Worm (Caenorhabditis elegans) whole organism, L2 larva: ENCODE results near the gene F56D6.19.

Experiments used
- C34F6.9 ChIP-seq: fragments of 150-350 bp; optimal IDR thresholded peaks from 2 replicates; lab custom pipeline; 2014; ENCODE audit warnings: missing biosample characterization, missing genetic modification characterization
- F13H6.1 ChIP-seq: sonication (generic microtip); optimal IDR thresholded peaks from 2 replicates; lab custom pipeline; 2016; ENCODE audit warnings: missing genetic modification characterization, missing compliant biosample characterization
- R02D3.7 ChIP-seq: fragments of 150-350 bp; optimal IDR thresholded peaks from 2 replicates; lab custom pipeline; 2014; ENCODE audit warnings: missing biosample characterization, missing genetic modification characterization
- Y55F3AM.14 ChIP-seq: fragments of 200-800 bp; sonication (Bioruptor generic); optimal IDR thresholded peaks from 2 replicates; lab custom pipeline; 2018; ENCODE audit warnings: mild to moderate bottlenecking, missing genetic modification characterization, missing compliant biosample characterization
- ZK546.5 ChIP-seq: sonication (generic microtip); optimal IDR thresholded peaks from 2 replicates; lab custom pipeline; 2017; ENCODE audit warnings: missing biosample characterization, missing genetic modification characterization
- alr-1 ChIP-seq: fragments of 150-350 bp; optimal IDR thresholded peaks from 2 replicates; lab custom pipeline; 2014; ENCODE audit warnings: missing biosample characterization, missing genetic modification characterization
- aly-2 ChIP-seq: fragments of 150-350 bp; optimal IDR thresholded peaks from 2 replicates; lab custom pipeline; 2014; ENCODE audit warnings: missing biosample characterization, missing genetic modification characterization
- ama-1 ChIP-seq: fragments of 150-350 bp; optimal IDR thresholded peaks from 2 replicates; lab custom pipeline; 2018; ENCODE audit warnings: inconsistent platforms
- blmp-1 ChIP-seq: sonication (generic microtip); optimal IDR thresholded peaks from 2 replicates; lab custom pipeline; 2017; ENCODE audit warnings: missing genetic modification characterization, mild to moderate bottlenecking, missing compliant biosample characterization, antibody characterized with exemption, moderate library complexity; ENCODE audit not compliant: insufficient read depth
- ceh-16 ChIP-seq: fragments of 150-350 bp; optimal IDR thresholded peaks from 2 replicates; lab custom pipeline; 2014; ENCODE audit warnings: missing biosample characterization, missing genetic modification characterization
- crh-2 ChIP-seq: sonication (generic microtip); optimal IDR thresholded peaks from 2 replicates; lab custom pipeline; 2017; ENCODE audit warnings: missing biosample characterization, missing genetic modification characterization
- egl-27 ChIP-seq: sonication (generic microtip); optimal IDR thresholded peaks from 3 replicates; lab custom pipeline; 2017; ENCODE audit warnings: missing biosample characterization, missing genetic modification reagents, missing genetic modification characterization
- elt-1 ChIP-seq: fragments of 150-350 bp; optimal IDR thresholded peaks from 2 replicates; lab custom pipeline; 2014; ENCODE audit warnings: missing biosample characterization, missing genetic modification characterization
- elt-3 ChIP-seq: sonication (generic microtip); optimal IDR thresholded peaks from 2 replicates; lab custom pipeline; 2017; ENCODE audit warnings: missing biosample characterization, missing genetic modification characterization
- fos-1 ChIP-seq: fragments of 150-350 bp; optimal IDR thresholded peaks from 2 replicates; lab custom pipeline; 2014; ENCODE audit warnings: missing biosample characterization, missing genetic modification characterization
- lin-11 ChIP-seq: fragments of 150-350 bp; sonication (generic microtip); optimal IDR thresholded peaks from 2 replicates; lab custom pipeline; 2014; ENCODE audit warnings: missing biosample characterization, missing genetic modification characterization, inconsistent platforms, mixed read lengths
- lin-13 ChIP-seq: fragments of 150-350 bp; optimal IDR thresholded peaks from 2 replicates; lab custom pipeline; 2014; ENCODE audit warnings: missing biosample characterization, missing genetic modification reagents, missing genetic modification characterization
- lsy-2 ChIP-seq, 2 experiments: fragments of 150-350 bp in 1 of 2; sonication (generic microtip) in 1 of 2; optimal IDR thresholded peaks; 2 replicates each; lab custom pipeline; 2014 to 2017; ENCODE audit warnings: missing biosample characterization in 2 of 2, missing genetic modification characterization in 2 of 2
- mab-5 ChIP-seq: fragments of 150-350 bp; optimal IDR thresholded peaks from 2 replicates; lab custom pipeline; 2014; ENCODE audit warnings: missing biosample characterization, missing genetic modification characterization
- mbf-1 ChIP-seq: sonication (generic microtip); optimal IDR thresholded peaks from 2 replicates; lab custom pipeline; 2017; ENCODE audit warnings: missing biosample characterization, missing genetic modification characterization
- mdl-1 ChIP-seq, 2 experiments: fragments of 150-350 bp in 1 of 2; sonication (generic microtip) in 1 of 2; optimal IDR thresholded peaks; 2 replicates each; lab custom pipeline; 2017; ENCODE audit warnings: missing biosample characterization in 2 of 2, missing genetic modification characterization in 2 of 2
- nhr-10 ChIP-seq: sonication (generic microtip); optimal IDR thresholded peaks from 2 replicates; lab custom pipeline; 2017; ENCODE audit warnings: missing biosample characterization, missing genetic modification characterization
- nhr-11 ChIP-seq: fragments of 150-350 bp; optimal IDR thresholded peaks from 2 replicates; lab custom pipeline; 2014; ENCODE audit warnings: missing biosample characterization, missing genetic modification characterization
- nhr-129 ChIP-seq: fragments of 150-350 bp; optimal IDR thresholded peaks from 2 replicates; lab custom pipeline; 2014; ENCODE audit warnings: missing biosample characterization, missing genetic modification characterization
- nhr-21 ChIP-seq: fragments of 150-350 bp; optimal IDR thresholded peaks from 2 replicates; lab custom pipeline; 2014; ENCODE audit warnings: missing biosample characterization, missing genetic modification characterization
- nhr-23 ChIP-seq: fragments of 150-350 bp; optimal IDR thresholded peaks from 2 replicates; lab custom pipeline; 2014; ENCODE audit warnings: missing biosample characterization, missing genetic modification reagents, missing genetic modification characterization
- nhr-237 ChIP-seq: fragments of 150-350 bp; optimal IDR thresholded peaks from 2 replicates; lab custom pipeline; 2014; ENCODE audit warnings: missing biosample characterization, missing genetic modification characterization
- nhr-25 ChIP-seq: fragments of 150-350 bp; sonication (generic microtip); optimal IDR thresholded peaks from 3 replicates; lab custom pipeline; 2014; ENCODE audit warnings: missing biosample characterization, missing genetic modification characterization
- nhr-6 ChIP-seq: fragments of 150-350 bp; optimal IDR thresholded peaks from 2 replicates; lab custom pipeline; 2014; ENCODE audit warnings: missing biosample characterization, missing genetic modification characterization
- sem-4 ChIP-seq: fragments of 150-350 bp; optimal IDR thresholded peaks from 2 replicates; lab custom pipeline; 2014; ENCODE audit warnings: missing biosample characterization, missing genetic modification reagents, missing genetic modification characterization
- skn-1 ChIP-seq: sonication (generic microtip); optimal IDR thresholded peaks from 2 replicates; lab custom pipeline; 2017; ENCODE audit warnings: missing biosample characterization, missing genetic modification characterization
- sma-3 ChIP-seq: sonication (generic microtip); optimal IDR thresholded peaks from 2 replicates; lab custom pipeline; 2016; ENCODE audit warnings: missing genetic modification reagents, missing genetic modification characterization, missing compliant biosample characterization
- sma-9 ChIP-seq, 2 experiments: fragments of 150-350 bp in 1 of 2; sonication (generic microtip) in 1 of 2; optimal IDR thresholded peaks; 2 replicates each; lab custom pipeline; 2014 to 2016; ENCODE audit warnings: missing genetic modification characterization in 2 of 2, mild to moderate bottlenecking in 1 of 2, missing biosample characterization in 1 of 2, missing compliant biosample characterization in 1 of 2, missing genetic modification reagents in 1 of 2, moderate library complexity in 1 of 2
- snpc-4 ChIP-seq: fragments of 150-350 bp; optimal IDR thresholded peaks from 2 replicates; lab custom pipeline; 2014; ENCODE audit warnings: missing biosample characterization, missing genetic modification characterization
- unc-55 ChIP-seq: fragments of 150-350 bp; sonication (generic microtip); optimal IDR thresholded peaks from 3 replicates; lab custom pipeline; 2014; ENCODE audit warnings: missing biosample characterization, missing genetic modification reagents, missing genetic modification characterization
- unc-62 ChIP-seq: fragments of 150-350 bp; optimal IDR thresholded peaks from 2 replicates; lab custom pipeline; 2014; ENCODE audit warnings: missing biosample characterization, missing genetic modification reagents, missing genetic modification characterization
- zag-1 ChIP-seq: fragments of 150-350 bp; optimal IDR thresholded peaks from 2 replicates; lab custom pipeline; 2014; ENCODE audit warnings: missing biosample characterization, missing genetic modification characterization
- ztf-11 ChIP-seq: sonication (generic microtip); optimal IDR thresholded peaks from 2 replicates; lab custom pipeline; 2017; ENCODE audit warnings: missing biosample characterization, missing genetic modification characterization
- ztf-4 ChIP-seq: fragments of 150-350 bp; optimal IDR thresholded peaks from 2 replicates; lab custom pipeline; 2014; ENCODE audit warnings: missing biosample characterization, missing genetic modification characterization

Gene F56D6.19

DNA sequence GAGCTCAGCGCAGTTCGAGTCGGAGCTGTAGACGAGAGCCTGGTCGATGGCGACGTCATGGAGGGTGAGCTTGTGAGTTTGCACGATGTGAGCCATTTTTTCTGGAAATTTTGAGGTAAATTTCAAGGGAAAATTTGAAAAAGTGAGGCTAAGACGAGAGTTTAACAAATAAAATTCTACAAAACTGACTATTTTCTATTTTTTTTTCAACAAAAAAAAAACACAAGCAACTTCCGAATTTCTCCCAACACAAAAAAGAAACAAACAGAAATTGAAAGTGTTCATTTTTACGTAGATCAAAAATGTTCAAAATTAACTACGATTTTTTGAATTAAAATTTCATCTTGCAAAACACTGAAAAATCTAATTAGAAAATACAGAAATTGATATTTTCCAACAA lies 40.9 kb upstream of the F56D6.19 start, which contains the start of gene F37C4.5:
Gene F37C4.5, minus strand, starts transcription at position 101 of the 400 bp plus-strand sequence.
- TF ChIP-seq ztf-11 (tag; lab: Kevin White, UChicago): no peak
- TF ChIP-seq elt-1: no peak
- TF ChIP-seq sma-3 (GFP tag; lab: Kevin White, UChicago): no peak
- TF ChIP-seq mdl-1 (tag; optimal IDR thresholded peaks at IDR 0.05; lab: Kevin White, UChicago): no peak
- no peak for TF ChIP-seq nhr-11 (tag; lab: Kevin White, UChicago)
- TF ChIP-seq nhr-25 (tag; lab: Kevin White, UChicago): no peak
- TF ChIP-seq nhr-21 (tag; lab: Kevin White, UChicago): no peak
- TF ChIP-seq skn-1 (tag; lab: Kevin White, UChicago): no peak
- TF ChIP-seq, all 48 proteins: peak for 0

ce11 chrIV:3874417-3874816 lies 40.1 kb upstream of the F56D6.19 start:
- TF ChIP-seq fos-1 (tag; lab: Kevin White, UChicago): peak; percentile 65
- no peak for TF ChIP-seq R02D3.7
- TF ChIP-seq nhr-6: no peak
- TF ChIP-seq sem-4 (tag; lab: Kevin White, UChicago): no peak
- peak; percentile 95 for TF ChIP-seq ama-1 (lab: Kevin White, UChicago)
- peak; percentile 41 for TF ChIP-seq C34F6.9 (tag; lab: Kevin White, UChicago)
- TF ChIP-seq zag-1: no peak
- peak; percentile 30 for TF ChIP-seq nhr-10
- TF ChIP-seq unc-62: no peak
- no peak for TF ChIP-seq elt-3
- TF ChIP-seq nhr-25 (tag; lab: Kevin White, UChicago): peak; percentile 19
- TF ChIP-seq aly-2 (tag; lab: Kevin White, UChicago): no peak
- no peak for TF ChIP-seq Y55F3AM.14
- no peak for TF ChIP-seq ZK546.5 (tag; lab: Kevin White, UChicago)
- TF ChIP-seq sma-3 (GFP tag; lab: Kevin White, UChicago): no peak
- TF ChIP-seq nhr-129 (tag; lab: Kevin White, UChicago): peak; percentile 45
- TF ChIP-seq alr-1 (tag; lab: Kevin White, UChicago): no peak
- peak; percentile 10 for TF ChIP-seq F13H6.1 (tag; lab: Kevin White, UChicago)
- no peak for TF ChIP-seq nhr-23 (tag; lab: Kevin White, UChicago)
- no peak for TF ChIP-seq blmp-1
- peak; percentile 28 for TF ChIP-seq unc-55 (GFP tag; lab: Kevin White, UChicago)
- TF ChIP-seq sma-9 (GFP tag; optimal IDR thresholded peaks at IDR 0.05; lab: Kevin White, UChicago): peak; percentile 26
- no peak for TF ChIP-seq sma-9 (tag; optimal IDR thresholded peaks at IDR 0.05; lab: Kevin White, UChicago)
- TF ChIP-seq crh-2: peak; percentile 40
- TF ChIP-seq lsy-2 (tag; optimal IDR thresholded peaks at IDR 0.05; lab: Kevin White, UChicago): peak in 1 of 2 experiments; percentile 51
- TF ChIP-seq mab-5: no peak

DNA sequence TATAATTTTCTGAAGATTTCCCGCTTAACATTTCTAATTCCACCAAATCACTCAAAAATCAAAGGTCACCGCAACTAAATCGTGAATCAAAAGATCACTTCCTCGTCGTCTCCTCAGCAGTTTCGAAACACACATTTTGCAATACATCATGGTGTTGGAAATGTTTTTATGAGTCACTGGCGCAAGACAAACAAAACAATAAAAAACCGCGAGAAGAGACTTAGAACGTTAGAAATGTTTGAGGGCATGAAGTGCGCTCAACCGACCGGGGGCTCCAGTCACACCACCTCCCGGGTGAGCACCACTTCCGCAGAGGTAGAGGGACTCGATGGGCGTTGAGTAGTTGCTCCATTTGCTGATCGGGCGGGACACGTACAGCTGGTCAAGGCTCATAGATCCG lies 39.3 kb upstream of the F56D6.19 start:
- peak; percentile 31 for TF ChIP-seq crh-2
- TF ChIP-seq nhr-11 (tag; lab: Kevin White, UChicago): no peak
- no peak for TF ChIP-seq blmp-1
- TF ChIP-seq lin-11 (tag; lab: Kevin White, UChicago): no peak
- TF ChIP-seq egl-27 (tag; lab: Kevin White, UChicago): peak; percentile 21
- no peak for TF ChIP-seq unc-62
- TF ChIP-seq ztf-4 (tag; lab: Kevin White, UChicago): no peak
- TF ChIP-seq lin-13 (GFP tag; lab: Kevin White, UChicago): no peak
- no peak for TF ChIP-seq lsy-2 (tag; optimal IDR thresholded peaks at IDR 0.05; lab: Kevin White, UChicago)
- peak; percentile 82 for TF ChIP-seq fos-1 (tag; lab: Kevin White, UChicago)
- no peak for TF ChIP-seq snpc-4 (tag; lab: Kevin White, UChicago)
- TF ChIP-seq nhr-129 (tag; lab: Kevin White, UChicago): peak; percentile 47
- TF ChIP-seq nhr-25 (tag; lab: Kevin White, UChicago): no peak
- TF ChIP-seq nhr-23 (tag; lab: Kevin White, UChicago): no peak
- peak; percentile 42 for TF ChIP-seq sma-3 (GFP tag; lab: Kevin White, UChicago)
- TF ChIP-seq ztf-11 (tag; lab: Kevin White, UChicago): no peak
- peak; percentile 75 for TF ChIP-seq unc-55 (GFP tag; lab: Kevin White, UChicago)
- no peak for TF ChIP-seq mbf-1 (tag; lab: Kevin White, UChicago)
- no peak for TF ChIP-seq ceh-16 (tag; lab: Kevin White, UChicago)
- TF ChIP-seq Y55F3AM.14: peak; percentile 41
- peak; percentile 33 for TF ChIP-seq F13H6.1 (tag; lab: Kevin White, UChicago)
- no peak for TF ChIP-seq nhr-237 (tag; lab: Kevin White, UChicago)
- peak; percentile 59 for TF ChIP-seq C34F6.9 (tag; lab: Kevin White, UChicago)
- TF ChIP-seq mab-5: peak; percentile 85
- peak; percentile 73 for TF ChIP-seq sma-9 (GFP tag; optimal IDR thresholded peaks at IDR 0.05; lab: Kevin White, UChicago)
- no peak for TF ChIP-seq sma-9 (tag; optimal IDR thresholded peaks at IDR 0.05; lab: Kevin White, UChicago)
- TF ChIP-seq sem-4 (tag; lab: Kevin White, UChicago): peak; percentile 45
